Worm (Caenorhabditis elegans): ENCODE results near the gene C23H3.9.
A peak's percentile ranks its signal among the peaks of the same experiment; 100 is the strongest.

C23H3.9 gene

DNA sequence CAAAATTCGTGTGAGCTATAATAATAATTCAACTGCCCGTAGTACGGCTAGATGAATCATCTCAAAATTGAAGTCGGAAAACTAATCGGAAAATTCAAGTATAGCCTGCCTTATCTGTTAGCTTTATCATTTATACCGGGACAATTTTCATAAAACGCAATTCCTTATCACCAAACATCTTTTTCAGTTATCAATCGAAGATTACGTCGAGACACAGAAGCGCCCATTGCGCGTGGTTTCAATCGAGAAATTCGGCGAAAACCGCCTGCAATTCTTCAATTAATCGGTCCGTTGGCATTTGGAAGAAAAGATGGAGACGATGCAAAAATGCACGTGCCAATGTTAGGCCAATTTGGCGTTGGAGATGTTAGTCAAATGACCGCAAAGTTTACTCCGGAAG, 33.2 kb upstream of the C23H3.9 start:
- TF ChIP-seq nhr-25 (tag; optimal IDR thresholded peaks at IDR 0.05), result no peak
- TF ChIP-seq nhr-129 (tag; optimal IDR thresholded peaks at IDR 0.05), result peak; percentile 15
- TF ChIP-seq lin-13 (GFP tag; optimal IDR thresholded peaks at IDR 0.05), result no peak
- TF ChIP-seq sma-3 (GFP tag; optimal IDR thresholded peaks at IDR 0.05), result peak; percentile 28

DNA sequence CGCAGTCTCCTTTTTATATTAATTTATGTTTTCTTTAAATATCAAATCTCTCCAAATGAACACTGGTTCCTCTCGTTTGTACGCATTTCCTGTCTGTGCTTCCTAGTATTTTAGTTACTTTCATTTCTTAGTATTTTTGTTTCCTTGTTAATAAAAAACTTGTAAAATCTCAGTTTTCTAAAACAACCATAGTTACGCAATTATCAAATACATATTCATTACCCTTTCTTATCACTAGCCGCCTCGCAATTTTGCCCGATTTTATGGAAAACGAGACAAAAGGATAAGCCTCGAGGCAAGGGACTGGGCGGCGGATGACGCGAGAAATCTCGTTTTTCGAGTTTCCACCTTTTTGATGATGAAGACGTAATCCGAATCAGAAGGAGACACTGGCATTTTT, 32.2 kb upstream of the C23H3.9 start, which contains the start of gene C50D2.1:
Gene C50D2.1 (plus strand): TSS at position 301 of the 400 bp plus-strand sequence.
- no peak for TF ChIP-seq lin-13 (GFP tag; optimal IDR thresholded peaks at IDR 0.05)
- TF ChIP-seq dmd-4 (tag; optimal IDR thresholded peaks at IDR 0.05), result no peak
- no peak for TF ChIP-seq nhr-10 (tag; optimal IDR thresholded peaks at IDR 0.05)
- TF ChIP-seq ama-1 (optimal IDR thresholded peaks at IDR 0.05), result no peak
- no peak for TF ChIP-seq gmeb-1 (tag; optimal IDR thresholded peaks at IDR 0.05)
- no peak for TF ChIP-seq sma-9 (GFP tag; optimal IDR thresholded peaks at IDR 0.05)
- TF ChIP-seq sma-9 (tag; optimal IDR thresholded peaks at IDR 0.05), result no peak
- TF ChIP-seq skn-1 (tag; optimal IDR thresholded peaks at IDR 0.05), result no peak
- TF ChIP-seq ceh-16 (tag; optimal IDR thresholded peaks at IDR 0.05), result no peak

DNA sequence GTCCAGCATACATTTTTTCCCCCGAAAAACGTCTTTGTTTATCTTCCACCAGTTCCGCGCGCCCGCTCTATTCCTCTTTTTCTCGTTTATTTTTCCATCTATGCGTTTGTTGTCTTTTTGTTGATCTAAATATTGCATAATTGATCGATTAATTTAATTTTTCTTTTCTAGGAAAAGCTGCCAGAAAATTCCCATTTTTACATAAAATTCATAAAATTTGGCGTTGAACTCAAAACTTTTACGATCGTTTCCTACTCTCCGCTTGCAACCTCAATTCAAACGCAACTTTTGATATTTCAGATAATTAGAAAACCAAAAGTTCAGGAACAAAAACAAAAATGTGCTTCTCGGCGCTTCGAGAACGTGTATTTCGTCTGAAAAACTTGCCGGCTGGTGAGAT, 29.8 kb upstream of the C23H3.9 start, which contains the start of gene C50D2.2:
Gene C50D2.2 (plus strand): TSS at position 301 of the 400 bp plus-strand sequence.
- no peak for TF ChIP-seq ztf-1 (GFP tag; conservative IDR thresholded peaks at IDR 0.05)
- no peak for TF ChIP-seq lsy-2 (tag; optimal IDR thresholded peaks at IDR 0.05)
- no peak for TF ChIP-seq mab-5 (tag; optimal IDR thresholded peaks at IDR 0.05)
- no peak for TF ChIP-seq egl-27 (tag; optimal IDR thresholded peaks at IDR 0.05)
- no peak for TF ChIP-seq nhr-23 (tag; optimal IDR thresholded peaks at IDR 0.05)
- TF ChIP-seq sma-3 (GFP tag; optimal IDR thresholded peaks at IDR 0.05), result no peak
- no peak for TF ChIP-seq skn-1 (tag; optimal IDR thresholded peaks at IDR 0.05)
- no peak for TF ChIP-seq dmd-4 (tag; optimal IDR thresholded peaks at IDR 0.05)
- TF ChIP-seq crh-2 (tag; optimal IDR thresholded peaks at IDR 0.05), result no peak
- TF ChIP-seq C34F6.9 (tag; optimal IDR thresholded peaks at IDR 0.05), result no peak
- no peak for TF ChIP-seq ceh-82 (tag; optimal IDR thresholded peaks at IDR 0.05)
- TF ChIP-seq lin-13 (GFP tag; optimal IDR thresholded peaks at IDR 0.05), result no peak

DNA sequence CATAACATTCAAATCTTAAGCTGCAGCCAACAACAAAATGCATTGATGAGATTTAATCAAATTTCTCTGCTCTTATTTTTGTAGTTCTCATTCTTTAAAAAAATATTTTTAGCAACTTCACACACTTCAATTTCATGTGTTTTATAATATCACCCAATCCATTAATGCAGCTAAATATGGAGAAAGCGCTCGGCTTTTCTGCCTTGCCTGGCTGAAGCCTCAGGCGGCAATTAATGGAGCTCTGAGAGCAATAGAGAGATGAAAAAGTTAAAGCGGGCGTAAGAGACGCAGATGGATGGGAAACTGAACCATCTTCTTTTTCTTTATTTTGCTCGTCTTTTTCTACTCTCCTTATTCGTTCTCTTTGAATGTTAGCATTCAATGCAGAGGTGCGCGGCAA, 28.6 kb upstream of the C23H3.9 start:
- no peak for TF ChIP-seq nhr-11 (tag; optimal IDR thresholded peaks at IDR 0.05)
- no peak for TF ChIP-seq nhr-10 (tag; optimal IDR thresholded peaks at IDR 0.05)
- no peak for TF ChIP-seq nhr-12 (tag; optimal IDR thresholded peaks at IDR 0.05)
- no peak for TF ChIP-seq crh-2 (tag; optimal IDR thresholded peaks at IDR 0.05)
- no peak for TF ChIP-seq ztf-4 (tag; optimal IDR thresholded peaks at IDR 0.05)
- TF ChIP-seq nhr-25 (tag; optimal IDR thresholded peaks at IDR 0.05), result no peak
- no peak for TF ChIP-seq nhr-129 (tag; optimal IDR thresholded peaks at IDR 0.05)
- no peak for TF ChIP-seq R02D3.7 (tag; optimal IDR thresholded peaks at IDR 0.05)
- TF ChIP-seq nhr-21 (tag; optimal IDR thresholded peaks at IDR 0.05), result no peak
- no peak for TF ChIP-seq C34F6.9 (tag; optimal IDR thresholded peaks at IDR 0.05)
- no peak for TF ChIP-seq mab-5 (tag; optimal IDR thresholded peaks at IDR 0.05)
- TF ChIP-seq lsy-2 (tag; optimal IDR thresholded peaks at IDR 0.05), result no peak
- no peak for TF ChIP-seq ama-1 (optimal IDR thresholded peaks at IDR 0.05)
- TF ChIP-seq peb-1 (tag; optimal IDR thresholded peaks at IDR 0.05), result no peak
- no peak for TF ChIP-seq lin-11 (tag; optimal IDR thresholded peaks at IDR 0.05)

DNA sequence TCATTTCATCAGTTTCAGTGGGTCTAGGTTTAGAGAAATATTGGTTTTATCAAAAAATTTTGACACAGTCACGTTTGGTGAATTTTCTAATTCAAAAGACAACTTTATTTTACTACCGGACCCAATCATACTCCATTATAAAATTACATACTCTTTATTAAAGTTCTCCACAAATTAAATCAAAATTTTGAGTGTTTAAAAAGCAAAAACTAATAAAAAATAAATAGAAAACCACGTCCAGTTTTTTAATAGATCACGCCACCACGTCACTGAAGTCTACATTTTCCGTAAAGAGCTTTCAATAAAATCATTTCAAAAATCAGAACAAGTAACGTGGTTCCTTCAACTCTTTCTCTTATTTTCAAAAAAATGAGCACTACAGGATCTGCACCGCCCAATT, 26.8 kb upstream of the C23H3.9 start, which contains the start of gene txt-1:
Gene txt-1 (plus strand): TSS at position 301 of the 400 bp plus-strand sequence.
- TF ChIP-seq F13H6.1 (tag; optimal IDR thresholded peaks at IDR 0.05) (no peak), nhr-237 (tag; optimal IDR thresholded peaks at IDR 0.05) (no peak), elt-3 (tag; optimal IDR thresholded peaks at IDR 0.05) (no peak), mdl-1 (tag; optimal IDR thresholded peaks at IDR 0.05) (no peak), nhr-77 (tag; optimal IDR thresholded peaks at IDR 0.05) (no peak), fos-1 (tag; optimal IDR thresholded peaks at IDR 0.05) (no peak), C34F6.9 (tag; optimal IDR thresholded peaks at IDR 0.05) (no peak), ceh-82 (tag; optimal IDR thresholded peaks at IDR 0.05) (no peak), gmeb-1 (tag; optimal IDR thresholded peaks at IDR 0.05) (no peak), unc-55 (GFP tag; optimal IDR thresholded peaks at IDR 0.05) (no peak), mab-5 (tag; optimal IDR thresholded peaks at IDR 0.05) (no peak)
